Worm (Caenorhabditis elegans): ENCODE data around the gene grd-2.
"Not testable (repeated sequence)": the region's sequence is repeated elsewhere in the genome, so short reads cannot be mapped to it uniquely, and the experiment has no call there.

The grd-2 gene

DNA sequence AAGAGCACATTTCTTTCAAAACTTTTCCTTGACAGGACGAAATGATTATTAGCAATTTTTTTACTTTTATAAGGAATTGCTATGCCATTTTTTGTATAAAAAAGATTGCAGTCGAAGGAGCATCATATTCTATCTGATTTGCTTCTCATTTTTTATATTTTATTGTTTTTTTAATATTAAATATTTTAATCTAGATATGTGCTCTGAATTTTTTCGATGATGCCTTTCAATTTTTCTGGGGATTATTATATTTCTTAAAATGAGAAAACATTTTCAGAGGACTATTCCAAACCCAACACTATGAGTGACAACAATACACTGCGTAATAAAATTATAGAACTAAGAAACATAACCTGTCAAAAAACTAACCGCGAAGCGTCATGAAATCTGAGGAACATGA lies 40.6 kb upstream of the grd-2 start, which contains the start of gene F26F2.4:
Gene F26F2.4, plus strand, starts transcription at position 301 of the 400 bp plus-strand sequence.
- not testable (repeated sequence) for TF ChIP-seq nhr-237 (tag; optimal IDR thresholded peaks at IDR 0.05); unc-98 (GFP tag; IDR thresholded peaks at IDR 0.05); C16A3.4 (tag; optimal IDR thresholded peaks at IDR 0.05)

DNA sequence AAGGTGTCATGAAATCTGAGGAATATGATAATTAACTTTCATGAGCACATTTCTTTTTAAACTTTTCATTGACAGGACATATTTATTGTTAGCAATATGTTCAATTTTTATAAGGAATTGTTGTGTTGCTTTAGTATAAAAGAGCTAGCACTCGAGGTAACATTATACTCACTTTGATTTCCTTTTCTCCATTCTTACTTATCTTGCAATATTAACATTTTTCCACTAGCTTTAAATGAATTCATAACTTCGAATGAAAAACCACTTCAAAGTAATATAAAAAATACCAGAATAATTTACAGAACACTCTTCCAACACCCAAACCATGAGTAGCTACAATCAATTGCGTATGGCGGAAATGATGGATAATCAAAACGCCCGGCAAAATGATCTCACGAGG lies 36.2 kb upstream of the grd-2 start, which contains the start of gene F26F2.5:
Gene F26F2.5, plus strand, starts transcription at position 301 of the 400 bp plus-strand sequence.
- TF ChIP-seq nhr-85 (tag) (no peak), grh-1 (GFP tag; IDR thresholded peaks at IDR 0.05) (no peak), F16B12.6 (tag; optimal IDR thresholded peaks at IDR 0.05) (no peak), ceh-82 (tag; optimal IDR thresholded peaks at IDR 0.05) (no peak), hlh-4 (tag; optimal IDR thresholded peaks at IDR 0.05) (no peak), nhr-90 (tag; optimal IDR thresholded peaks at IDR 0.05; ENCODE audit: poor library complexity) (no peak), pax-3 (tag; optimal IDR thresholded peaks at IDR 0.05) (no peak), mab-9 (GFP tag; IDR thresholded peaks at IDR 0.05) (no peak), elt-3 (tag; optimal IDR thresholded peaks at IDR 0.05) (no peak)

DNA sequence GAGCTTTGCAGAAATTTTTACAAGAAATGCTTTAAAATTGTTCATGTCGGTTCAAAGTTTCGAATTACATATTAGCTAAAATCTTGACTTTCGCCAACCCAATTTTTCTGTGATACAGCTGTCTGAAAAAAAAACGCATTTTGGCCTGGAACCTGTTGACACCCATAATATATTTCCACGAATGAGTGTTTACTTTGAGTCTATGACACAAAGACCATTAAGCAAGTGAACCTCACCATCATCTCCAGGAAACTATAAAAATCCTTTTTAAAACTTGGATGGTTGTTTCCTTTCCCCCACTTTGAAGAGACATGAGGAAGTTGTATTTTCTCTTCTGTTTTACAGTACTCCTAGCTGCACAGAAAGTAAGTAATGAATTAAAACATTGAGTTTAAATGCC lies 35.3 kb upstream of the grd-2 start, which contains the start of gene clec-263:
Gene clec-263, plus strand, starts transcription at position 301 of the 400 bp plus-strand sequence.
- TF ChIP-seq efl-1 (optimal IDR thresholded peaks at IDR 0.05), result no peak
- peak in 1 of 2 experiments; percentile 4 for TF ChIP-seq efl-1 (GFP tag; optimal IDR thresholded peaks at IDR 0.05 in 1 of 2)
- TF ChIP-seq unc-98 (GFP tag; IDR thresholded peaks at IDR 0.05), result no peak

DNA sequence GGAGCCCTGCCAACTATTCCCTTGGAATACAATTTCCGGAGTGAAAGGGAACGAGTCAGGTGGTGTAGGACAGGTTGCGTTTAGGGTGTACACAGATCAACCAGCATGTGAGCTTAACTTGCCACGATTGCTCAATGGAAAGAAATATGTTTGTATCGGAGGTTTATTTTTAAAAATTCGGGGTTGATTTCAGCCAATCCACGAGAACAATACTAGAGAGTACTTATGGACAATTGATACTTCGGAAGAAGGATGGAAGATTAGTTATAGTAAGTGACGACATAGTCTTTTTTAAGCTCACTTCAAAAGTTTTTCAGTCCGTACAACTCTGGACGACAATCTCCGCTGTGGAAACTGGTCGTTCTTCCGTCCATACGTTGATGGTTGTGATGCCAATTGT lies 34.7 kb upstream of the grd-2 start:
- TF ChIP-seq hlh-4 (tag; optimal IDR thresholded peaks at IDR 0.05) (no peak), unc-30 (tag; optimal IDR thresholded peaks at IDR 0.05) (no peak), zip-4 (GFP tag; optimal IDR thresholded peaks at IDR 0.05) (no peak), nhr-28 (tag; optimal IDR thresholded peaks at IDR 0.05) (no peak), lin-15B (tag; optimal IDR thresholded peaks at IDR 0.05) (no peak), pax-3 (tag; optimal IDR thresholded peaks at IDR 0.05) (no peak)

DNA sequence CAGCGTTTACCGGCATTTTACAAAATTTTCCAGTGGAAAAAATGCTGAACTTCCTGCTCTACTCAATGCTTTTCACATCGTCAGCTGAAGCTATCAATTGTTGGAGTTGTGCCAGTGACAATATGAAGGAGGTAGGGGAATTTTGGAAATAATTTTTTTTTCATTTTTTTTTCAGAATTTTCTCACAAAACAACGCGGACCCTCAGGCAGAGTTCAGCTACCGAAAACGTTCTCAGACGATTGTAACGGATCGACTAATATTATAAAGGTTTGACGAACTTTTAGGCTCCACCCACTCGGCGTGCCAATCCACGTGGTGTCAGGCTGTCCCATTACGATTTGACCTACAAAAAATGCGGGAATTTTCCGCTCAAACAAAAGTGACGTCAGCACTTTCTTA lies 30.1 kb upstream of the grd-2 start, which contains the start of gene F26F2.8:
Gene F26F2.8, plus strand, starts transcription at position 13 of the 400 bp plus-strand sequence.
- TF ChIP-seq fkh-10 (GFP tag; optimal IDR thresholded peaks at IDR 0.05) (no peak), egl-13 (tag; optimal IDR thresholded peaks at IDR 0.05) (no peak), efl-1 (optimal IDR thresholded peaks at IDR 0.05) (no peak), efl-1 (GFP tag; optimal IDR thresholded peaks at IDR 0.05 in 1 of 2) (peak in 1 of 2 experiments; percentile 66), ceh-8 (GFP tag; optimal IDR thresholded peaks at IDR 0.05) (no peak)

DNA sequence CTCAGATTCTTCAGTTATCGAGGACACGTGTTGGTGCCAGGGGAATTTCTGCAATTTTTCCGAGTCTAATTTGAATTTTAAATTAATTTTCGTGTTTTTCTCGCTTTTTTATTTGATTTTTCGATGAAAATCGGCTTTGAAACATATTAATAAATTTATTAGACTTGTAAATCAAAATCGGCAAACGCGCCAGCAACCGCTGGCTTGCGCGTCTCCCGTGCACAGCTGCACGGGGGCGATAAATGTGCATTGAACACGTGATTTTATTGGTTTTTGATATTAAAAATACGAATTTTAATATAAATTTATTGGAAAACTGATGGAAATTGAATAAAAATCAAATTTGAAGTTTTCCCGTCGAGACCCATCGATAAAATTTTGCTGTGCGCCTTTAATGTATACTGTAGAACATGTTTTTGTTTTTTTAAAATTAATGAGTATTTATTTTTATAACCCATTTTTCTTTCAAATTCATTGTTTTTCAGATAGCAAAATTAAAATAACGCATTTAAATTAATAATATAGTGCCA lies 29.0 kb upstream of the grd-2 start, which contains the start of gene F26F2.7:
Gene F26F2.7, plus strand, starts transcription at position 480 of the 530 bp plus-strand sequence.
- peak; percentile 30 for TF ChIP-seq ceh-8 (GFP tag; optimal IDR thresholded peaks at IDR 0.05)
- peak; percentile 23 for TF ChIP-seq mef-2 (tag; optimal IDR thresholded peaks at IDR 0.05)
- peak; percentile 76 to 84 for TF ChIP-seq lin-35 (GFP tag; optimal IDR thresholded peaks at IDR 0.05)
- TF ChIP-seq zag-1 (tag; optimal IDR thresholded peaks at IDR 0.05), result no peak
- peak; percentile 11 for TF ChIP-seq blmp-1 (tag; optimal IDR thresholded peaks at IDR 0.05)
- peak; percentile 66; the same call in 1 of the 2 replicates for TF ChIP-seq grh-1 (GFP tag; IDR thresholded peaks at IDR 0.05)
- no peak for TF ChIP-seq ces-1 (GFP tag; optimal IDR thresholded peaks at IDR 0.05)
- peak; percentile 72 for TF ChIP-seq zip-4 (GFP tag; optimal IDR thresholded peaks at IDR 0.05)
- no peak for TF ChIP-seq nhr-237 (tag; optimal IDR thresholded peaks at IDR 0.05)
- TF ChIP-seq lin-13 (GFP tag; optimal IDR thresholded peaks at IDR 0.05), result peak; percentile 80
- no peak for TF ChIP-seq ceh-90 (tag; optimal IDR thresholded peaks at IDR 0.05)
- peak; percentile 64 to 73 for TF ChIP-seq efl-1 (optimal IDR thresholded peaks at IDR 0.05)
- TF ChIP-seq efl-1 (GFP tag; optimal IDR thresholded peaks at IDR 0.05 in 1 of 2), result peak; percentile 75 to 96
- TF ChIP-seq nhr-20 (tag; optimal IDR thresholded peaks at IDR 0.05), result peak; percentile 88
- TF ChIP-seq nhr-77 (tag; optimal IDR thresholded peaks at IDR 0.05), result no peak
- peak; percentile 17 for TF ChIP-seq fkh-10 (GFP tag; optimal IDR thresholded peaks at IDR 0.05)
- TF ChIP-seq fkh-4 (tag; optimal IDR thresholded peaks at IDR 0.05; ENCODE audit: borderline replicate concordance), result peak; percentile 69
- peak in 2 of 6 experiments; percentile 33 to 66 for TF ChIP-seq elt-3 (tag; optimal IDR thresholded peaks at IDR 0.05)
- peak; percentile 83 for TF ChIP-seq nhr-19 (GFP tag; conservative IDR thresholded peaks at IDR 0.05)
- peak; percentile 81 for TF ChIP-seq snpc-4 (tag; optimal IDR thresholded peaks at IDR 0.05)
- peak; percentile 64 for TF ChIP-seq C04F5.9 (tag; optimal IDR thresholded peaks at IDR 0.05)
- no peak for TF ChIP-seq egl-27 (tag; optimal IDR thresholded peaks at IDR 0.05)
- TF ChIP-seq isw-1 (GFP tag; IDR thresholded peaks at IDR 0.05), result peak; percentile 65
- TF ChIP-seq aha-1 (tag; optimal IDR thresholded peaks at IDR 0.05), result peak; percentile 29
- peak; percentile 28 for TF ChIP-seq fos-1 (tag; optimal IDR thresholded peaks at IDR 0.05)
- peak; percentile 90 for TF ChIP-seq swsn-7 (tag; optimal IDR thresholded peaks at IDR 0.05)
- no peak for TF ChIP-seq unc-62 (GFP tag; optimal IDR thresholded peaks at IDR 0.05)
- TF ChIP-seq ceh-63 (GFP tag; optimal IDR thresholded peaks at IDR 0.05), result no peak
